Fruit fly (Drosophila melanogaster): ENCODE measurements around the gene CG5555.

DNA sequence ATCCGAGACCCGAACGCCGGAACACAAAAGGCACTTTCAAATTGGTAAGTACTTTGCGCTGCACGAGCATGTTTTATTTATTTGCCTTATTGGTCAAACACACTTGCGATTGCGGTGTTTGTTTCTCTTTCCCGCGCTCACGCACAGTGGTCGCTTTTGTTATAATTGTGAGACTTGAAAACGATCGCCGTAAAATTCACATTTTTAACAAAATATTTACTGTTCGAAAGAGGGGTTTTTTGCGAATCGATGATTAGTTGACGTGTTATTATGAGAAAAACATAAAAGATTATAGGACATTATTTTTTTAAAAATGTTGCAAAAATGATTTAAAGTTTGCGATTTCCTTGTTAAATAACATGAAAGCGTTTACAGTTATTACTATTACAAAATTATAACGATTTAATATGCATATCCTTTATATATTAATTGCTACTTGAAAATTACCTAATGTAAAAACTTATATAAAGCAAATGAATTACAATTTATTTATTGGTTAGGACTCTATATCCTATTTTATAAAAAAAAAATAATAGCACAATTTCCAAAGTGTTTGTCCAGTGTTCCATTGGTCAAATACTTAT, 15.4 kb downstream of the CG5555 start:
- TF ChIP-seq CTCF (optimal IDR thresholded peaks at IDR 0.05): no peak
- no peak for TF ChIP-seq CG8478 (optimal IDR thresholded peaks at IDR 0.05)

Data from S2 (cell line).